Worm (Caenorhabditis elegans): Measurements from ENCODE around the gene F37A4.4.

The F37A4.4 gene

ce11 chrIII:6709983-6710382, 3.4 kb upstream of the F37A4.4 start, which contains the start of gene isw-1 (continued):
- TF ChIP-seq tbx-2 (tag; optimal IDR thresholded peaks at IDR 0.05) (no peak), nhr-237 (tag; optimal IDR thresholded peaks at IDR 0.05) (no peak)

- TF ChIP-seq nhr-25 (tag; optimal IDR thresholded peaks at IDR 0.05): no peak
- TF ChIP-seq unc-62 (GFP tag; optimal IDR thresholded peaks at IDR 0.05): no peak
- no peak for TF ChIP-seq mml-1 (tag; optimal IDR thresholded peaks at IDR 0.05)
- TF ChIP-seq elt-3 (tag; optimal IDR thresholded peaks at IDR 0.05): no peak
- no peak for TF ChIP-seq ztf-4 (tag; optimal IDR thresholded peaks at IDR 0.05)
- no peak for TF ChIP-seq ceh-28 (tag; optimal IDR thresholded peaks at IDR 0.05)
- TF ChIP-seq nhr-67 (tag; optimal IDR thresholded peaks at IDR 0.05): no peak
- TF ChIP-seq lsy-12 (tag; optimal IDR thresholded peaks at IDR 0.05): no peak
- TF ChIP-seq elt-1 (tag; optimal IDR thresholded peaks at IDR 0.05): no peak
- TF ChIP-seq nhr-237 (tag; optimal IDR thresholded peaks at IDR 0.05): no peak
- TF ChIP-seq egl-5 (tag; optimal IDR thresholded peaks at IDR 0.05): no peak
- TF ChIP-seq pha-4 (tag; optimal IDR thresholded peaks at IDR 0.05): no peak
- TF ChIP-seq nhr-28 (tag; optimal IDR thresholded peaks at IDR 0.05): no peak
- TF ChIP-seq R02D3.7 (tag; optimal IDR thresholded peaks at IDR 0.05): no peak
Measured at ce11 chrIII:6711590-6711989, 1.8 kb upstream of the F37A4.4 start, which contains the start of gene F37A4.5. F37A4.5 (plus strand) TSS chrIII:6711890.

- TF ChIP-seq ceh-9 (tag; optimal IDR thresholded peaks at IDR 0.05) (no peak), skn-1 (tag; optimal IDR thresholded peaks at IDR 0.05) (no peak), hmg-11 (tag; optimal IDR thresholded peaks at IDR 0.05) (no peak), fos-1 (tag; optimal IDR thresholded peaks at IDR 0.05) (no peak), elt-1 (tag; optimal IDR thresholded peaks at IDR 0.05) (no peak), lsy-12 (tag; optimal IDR thresholded peaks at IDR 0.05) (no peak), nhr-77 (tag; optimal IDR thresholded peaks at IDR 0.05) (no peak), lin-39 (tag; optimal IDR thresholded peaks at IDR 0.05) (no peak), aly-2 (tag; optimal IDR thresholded peaks at IDR 0.05) (no peak), egl-5 (tag; optimal IDR thresholded peaks at IDR 0.05) (no peak), ceh-16 (tag; optimal IDR thresholded peaks at IDR 0.05) (no peak), mml-1 (tag; optimal IDR thresholded peaks at IDR 0.05) (no peak), fkh-2 (tag; optimal IDR thresholded peaks at IDR 0.05) (no peak), nhr-11 (tag; optimal IDR thresholded peaks at IDR 0.05) (no peak), jun-1 (tag; optimal IDR thresholded peaks at IDR 0.05) (no peak), nfya-1 (tag; optimal IDR thresholded peaks at IDR 0.05; ENCODE audit: insufficient read depth) (no peak), tbx-2 (tag; optimal IDR thresholded peaks at IDR 0.05) (no peak), eor-1 (tag; optimal IDR thresholded peaks at IDR 0.05) (no peak), ztf-11 (tag; optimal IDR thresholded peaks at IDR 0.05) (no peak), nhr-67 (tag; optimal IDR thresholded peaks at IDR 0.05) (no peak)
Measured at ce11 chrIII:6718270-6718669, 4.9 kb downstream of the F37A4.4 start, which contains the start of gene F37A4.3. F37A4.3 (plus strand) TSS chrIII:6718570.

ce11 chrIII:6722208-6722679, 8.9 kb downstream of the F37A4.4 start, which contains the start of the genes bath-41 and F37A4.2:
bath-41 (minus strand) TSS chrIII:6722258.
F37A4.2 (plus strand) TSS chrIII:6722454.
- TF ChIP-seq lin-15B (tag; optimal IDR thresholded peaks at IDR 0.05): peak; percentile 26
- TF ChIP-seq elt-2 (tag; optimal IDR thresholded peaks at IDR 0.05): no peak
- TF ChIP-seq elt-3 (tag; optimal IDR thresholded peaks at IDR 0.05): no peak
- peak; percentile 17 for TF ChIP-seq nhr-23 (tag; optimal IDR thresholded peaks at IDR 0.05)

ce11 chrIII:6723089-6723488, 9.7 kb downstream of the F37A4.4 start, which contains the start of gene F37A4.1:
F37A4.1 (plus strand) TSS chrIII:6723389.
- TF ChIP-seq nhr-28 (tag; optimal IDR thresholded peaks at IDR 0.05) (no peak), ceh-82 (tag; optimal IDR thresholded peaks at IDR 0.05) (no peak), tbx-2 (tag; optimal IDR thresholded peaks at IDR 0.05) (no peak), ceh-16 (tag; optimal IDR thresholded peaks at IDR 0.05) (no peak), nfya-1 (tag; optimal IDR thresholded peaks at IDR 0.05; ENCODE audit: insufficient read depth) (no peak), jun-1 (tag; optimal IDR thresholded peaks at IDR 0.05) (no peak), unc-39 (tag; optimal IDR thresholded peaks at IDR 0.05) (no peak), ztf-11 (tag; optimal IDR thresholded peaks at IDR 0.05) (no peak), elt-3 (tag; optimal IDR thresholded peaks at IDR 0.05) (no peak), eor-1 (tag; optimal IDR thresholded peaks at IDR 0.05) (no peak)

Data from whole organism, L3 larva.